Worm (Caenorhabditis elegans) whole organism, L3 larva: Measurements from ENCODE around the gene tin-10.

Experiments
- R02D3.7 ChIP-seq: fragments of 150-350 bp; optimal IDR thresholded peaks from 2 replicates; lab custom pipeline; 2014; ENCODE audit warnings: missing biosample characterization, missing genetic modification characterization
- ZK546.5 ChIP-seq: sonication (generic microtip); optimal IDR thresholded peaks from 2 replicates; lab custom pipeline; 2017; ENCODE audit warnings: missing biosample characterization, missing genetic modification characterization
- ceh-9 ChIP-seq: sonication (generic microtip); optimal IDR thresholded peaks from 2 replicates; lab custom pipeline; 2018; ENCODE audit warnings: missing biosample characterization, missing genetic modification characterization
- jun-1 ChIP-seq: fragments of 150-350 bp; optimal IDR thresholded peaks from 2 replicates; lab custom pipeline; 2014; ENCODE audit warnings: missing biosample characterization, missing genetic modification reagents, missing genetic modification characterization
- lin-15B ChIP-seq: fragments of 150-350 bp; optimal IDR thresholded peaks from 2 replicates; lab custom pipeline; 2014; ENCODE audit warnings: missing biosample characterization, missing genetic modification characterization
- nhr-11 ChIP-seq: fragments of 150-350 bp; optimal IDR thresholded peaks from 2 replicates; lab custom pipeline; 2014; ENCODE audit warnings: missing biosample characterization, missing genetic modification characterization
- nhr-237 ChIP-seq: fragments of 150-350 bp; optimal IDR thresholded peaks from 2 replicates; lab custom pipeline; 2014; ENCODE audit warnings: missing biosample characterization, missing genetic modification characterization
- nhr-25 ChIP-seq: sonication (generic microtip); optimal IDR thresholded peaks from 2 replicates; lab custom pipeline; 2017; ENCODE audit warnings: missing biosample characterization, missing genetic modification characterization
- nhr-77 ChIP-seq: fragments of 150-350 bp; optimal IDR thresholded peaks from 2 replicates; lab custom pipeline; 2014; ENCODE audit warnings: missing biosample characterization, missing genetic modification characterization
- pha-4 ChIP-seq: fragments of 150-350 bp; optimal IDR thresholded peaks from 2 replicates; lab custom pipeline; 2014; ENCODE audit warnings: missing biosample characterization, missing genetic modification reagents, missing genetic modification characterization
- pqm-1 ChIP-seq: fragments of 150-350 bp; optimal IDR thresholded peaks from 2 replicates; lab custom pipeline; 2017; ENCODE audit warnings: missing biosample characterization, missing genetic modification characterization, inconsistent platforms

ce11 chrIII:11548070-11548469, 45.4 kb upstream of the tin-10 start, which contains the start of gene Y66D12A.13:
- TF ChIP-seq R02D3.7 (tag; lab: Kevin White, UChicago) (no peak), lin-15B (no peak), nhr-77 (no peak), nhr-25 (tag; lab: Kevin White, UChicago) (no peak), pha-4 (tag; lab: Kevin White, UChicago) (no peak), ceh-9 (tag; lab: Kevin White, UChicago) (no peak), jun-1 (tag; lab: Kevin White, UChicago) (no peak), pqm-1 (no peak), nhr-11 (tag; lab: Kevin White, UChicago) (no peak), ZK546.5 (no peak), nhr-237 (tag; lab: Kevin White, UChicago) (no peak)
